Fruit fly (Drosophila melanogaster): ENCODE data around the gene CG10132.

CG10132 gene

dm6 chr2L:19567305-19567898 is 48.8 kb downstream of the CG10132 start:
- no peak for TF ChIP-seq D1 (tag; optimal IDR thresholded peaks at IDR 0.05)
- no peak for TF ChIP-seq CG8159 (tag; optimal IDR thresholded peaks at IDR 0.05)
- TF ChIP-seq fd96Ca (GFP tag; IDR thresholded peaks at IDR 0.05) = no peak
- no peak for TF ChIP-seq CG4496 (GFP tag; IDR thresholded peaks at IDR 0.05)
- no peak for TF ChIP-seq CG17806 (tag; optimal IDR thresholded peaks at IDR 0.05)
- no peak for TF ChIP-seq CG8301 (tag; optimal IDR thresholded peaks at IDR 0.05)
- TF ChIP-seq Snoo (tag; optimal IDR thresholded peaks at IDR 0.05) = no peak
- no peak for TF ChIP-seq CG14655 (GFP tag; optimal IDR thresholded peaks at IDR 0.05)
- no peak for TF ChIP-seq CG13204 (GFP tag; optimal IDR thresholded peaks at IDR 0.05)
- no peak for TF ChIP-seq CG34367 (tag; optimal IDR thresholded peaks at IDR 0.05)
- no peak for TF ChIP-seq EcR (GFP tag; optimal IDR thresholded peaks at IDR 0.05)

- TF ChIP-seq CG9948 (tag; optimal IDR thresholded peaks at IDR 0.05) (no peak), CG13204 (GFP tag; optimal IDR thresholded peaks at IDR 0.05) (no peak), CG8301 (tag; optimal IDR thresholded peaks at IDR 0.05) (peak; percentile 37), CG8159 (tag; optimal IDR thresholded peaks at IDR 0.05) (peak; percentile 25), D1 (tag; optimal IDR thresholded peaks at IDR 0.05) (no peak), CG10348 (GFP tag; IDR thresholded peaks at IDR 0.05) (no peak), CG32121 (GFP tag; IDR thresholded peaks at IDR 0.05) (peak; percentile 49), fd96Ca (GFP tag; IDR thresholded peaks at IDR 0.05) (0 out of 3 replicates have a peak, but pooled peaks have one; percentile 43), Pif1A (GFP tag; optimal IDR thresholded peaks at IDR 0.05) (peak; percentile 42), CG4496 (GFP tag; IDR thresholded peaks at IDR 0.05) (peak; percentile 81), CG34367 (tag; optimal IDR thresholded peaks at IDR 0.05) (no peak), EcR (GFP tag; optimal IDR thresholded peaks at IDR 0.05) (no peak), CG17806 (tag; optimal IDR thresholded peaks at IDR 0.05) (no peak), Pif1B (GFP tag; optimal IDR thresholded peaks at IDR 0.05) (no peak), Ets98B (GFP tag; IDR thresholded peaks at IDR 0.05) (peak; percentile 25), rn (GFP tag; IDR thresholded peaks at IDR 0.05) (no peak), CG12605 (GFP tag; IDR thresholded peaks at IDR 0.05) (no peak), gl (tag; optimal IDR thresholded peaks at IDR 0.05) (no peak), Snoo (tag; optimal IDR thresholded peaks at IDR 0.05) (peak; percentile 1), CG15710 (tag; optimal IDR thresholded peaks at IDR 0.05) (no peak), CG14655 (GFP tag; optimal IDR thresholded peaks at IDR 0.05) (peak; percentile 61)
Observed at dm6 chr2L:19570806-19571254, 52.2 kb downstream of the CG10132 start.

dm6 chr2L:19571574-19572495 is 53.2 kb downstream of the CG10132 start:
- TF ChIP-seq CG15710 (tag; optimal IDR thresholded peaks at IDR 0.05) (no peak), CG32121 (GFP tag; IDR thresholded peaks at IDR 0.05) (peak; percentile 49; the same call in 1 of the 2 replicates), CG14655 (GFP tag; optimal IDR thresholded peaks at IDR 0.05) (peak; percentile 27), CG17806 (tag; optimal IDR thresholded peaks at IDR 0.05) (no peak), EcR (GFP tag; optimal IDR thresholded peaks at IDR 0.05) (peak; percentile 98), CG8301 (tag; optimal IDR thresholded peaks at IDR 0.05) (no peak), Snoo (tag; optimal IDR thresholded peaks at IDR 0.05) (no peak), CG13204 (GFP tag; optimal IDR thresholded peaks at IDR 0.05) (no peak), CG9948 (tag; optimal IDR thresholded peaks at IDR 0.05) (no peak), fd96Ca (GFP tag; IDR thresholded peaks at IDR 0.05) (no peak; the same call in 2 of the 3 replicates), gl (tag; optimal IDR thresholded peaks at IDR 0.05) (no peak), CG12605 (GFP tag; IDR thresholded peaks at IDR 0.05) (peak; percentile 55; the same call in 1 of the 2 replicates), CG8159 (tag; optimal IDR thresholded peaks at IDR 0.05) (no peak), Pif1A (GFP tag; optimal IDR thresholded peaks at IDR 0.05) (no peak), CG10348 (GFP tag; IDR thresholded peaks at IDR 0.05) (no peak), Pif1B (GFP tag; optimal IDR thresholded peaks at IDR 0.05) (peak; percentile 14), CG4496 (GFP tag; IDR thresholded peaks at IDR 0.05) (no peak), D1 (tag; optimal IDR thresholded peaks at IDR 0.05) (no peak), CG34367 (tag; optimal IDR thresholded peaks at IDR 0.05) (no peak), Ets98B (GFP tag; IDR thresholded peaks at IDR 0.05) (peak; percentile 68), rn (GFP tag; IDR thresholded peaks at IDR 0.05) (no peak)

dm6 chr2L:19572496-19573317 is 54.1 kb downstream of the CG10132 start:
- TF ChIP-seq CG4496 (GFP tag; IDR thresholded peaks at IDR 0.05) = peak; percentile 60; the same call in 2 of the 3 replicates
- peak; percentile 96 for TF ChIP-seq CG8301 (tag; optimal IDR thresholded peaks at IDR 0.05)
- peak; percentile 89 for TF ChIP-seq D1 (tag; optimal IDR thresholded peaks at IDR 0.05)
- peak; percentile 71 for TF ChIP-seq Ets98B (GFP tag; IDR thresholded peaks at IDR 0.05)
- peak; percentile 93 for TF ChIP-seq CG17806 (tag; optimal IDR thresholded peaks at IDR 0.05)
- TF ChIP-seq CG10348 (GFP tag; IDR thresholded peaks at IDR 0.05) = no peak; the same call in none of the 2 replicates
- peak; percentile 95 for TF ChIP-seq Pif1A (GFP tag; optimal IDR thresholded peaks at IDR 0.05)
- TF ChIP-seq EcR (GFP tag; optimal IDR thresholded peaks at IDR 0.05) = peak; percentile 96
- TF ChIP-seq CG14655 (GFP tag; optimal IDR thresholded peaks at IDR 0.05) = peak; percentile 96
- peak; percentile 83 for TF ChIP-seq gl (tag; optimal IDR thresholded peaks at IDR 0.05)
- peak; percentile 50; the same call in 1 of the 2 replicates for TF ChIP-seq CG12605 (GFP tag; IDR thresholded peaks at IDR 0.05)
- peak; percentile 93 for TF ChIP-seq CG9948 (tag; optimal IDR thresholded peaks at IDR 0.05)
- TF ChIP-seq CG34367 (tag; optimal IDR thresholded peaks at IDR 0.05) = peak; percentile 89
- TF ChIP-seq Snoo (tag; optimal IDR thresholded peaks at IDR 0.05) = peak; percentile 91
- TF ChIP-seq CG8159 (tag; optimal IDR thresholded peaks at IDR 0.05) = peak; percentile 95
- TF ChIP-seq fd96Ca (GFP tag; IDR thresholded peaks at IDR 0.05) = peak; percentile 59; the same call in 1 of the 3 replicates
- peak; percentile 92 for TF ChIP-seq CG15710 (tag; optimal IDR thresholded peaks at IDR 0.05)
- peak; percentile 28; the same call in 1 of the 2 replicates for TF ChIP-seq rn (GFP tag; IDR thresholded peaks at IDR 0.05)
- TF ChIP-seq CG32121 (GFP tag; IDR thresholded peaks at IDR 0.05) = peak; percentile 78
- peak; percentile 83 for TF ChIP-seq CG13204 (GFP tag; optimal IDR thresholded peaks at IDR 0.05)
- peak; percentile 92 for TF ChIP-seq Pif1B (GFP tag; optimal IDR thresholded peaks at IDR 0.05)
